Fruit fly (Drosophila melanogaster) whole organism, embryonic: ENCODE measurements around the gene CG33282.

Experiments
- Antp ChIP-seq: fragments of 200-800 bp; sonication (Bioruptor generic); optimal IDR thresholded peaks from 3 replicates; lab custom pipeline; 2016; ENCODE audit warnings: missing biosample characterization, missing genetic modification characterization
- Blimp-1 ChIP-seq: fragments of 200-800 bp; sonication (Bioruptor generic); optimal IDR thresholded peaks from 3 replicates; lab custom pipeline; 2018; ENCODE audit warnings: missing biosample characterization, missing genetic modification characterization, mild to moderate bottlenecking, moderate library complexity, missing genetic modification reagents
- CG11085 ChIP-seq: fragments of 200-800 bp; sonication (Bioruptor generic); IDR thresholded peaks from 2 replicates; pipeline ENCODE4 v1.3.6; 2022; ENCODE audit warnings: missing biosample characterization, missing genetic modification characterization
- CG11723 ChIP-seq: fragments of 200-800 bp; sonication (Bioruptor generic); optimal IDR thresholded peaks from 2 replicates; lab custom pipeline; 2017; ENCODE audit warnings: missing biosample characterization, mild to moderate bottlenecking, missing genetic modification characterization
- CG12104 ChIP-seq: fragments of 200-800 bp; sonication (Bioruptor generic); optimal IDR thresholded peaks from 3 replicates; lab custom pipeline; 2016; ENCODE audit warnings: missing biosample characterization, missing genetic modification characterization
- CG12744 ChIP-seq: fragments of 200-800 bp; sonication (Bioruptor generic); optimal IDR thresholded peaks from 2 replicates; lab custom pipeline; 2016; ENCODE audit warnings: missing biosample characterization, missing genetic modification characterization
- CG12769 ChIP-seq: fragments of 200-800 bp; sonication (Bioruptor generic); optimal IDR thresholded peaks from 2 replicates; lab custom pipeline; 2019; ENCODE audit warnings: missing biosample characterization, mild to moderate bottlenecking, missing genetic modification characterization, moderate library complexity
- CG1529 ChIP-seq: fragments of 200-800 bp; sonication (Bioruptor generic); optimal IDR thresholded peaks from 3 replicates; lab custom pipeline; 2018; ENCODE audit warnings: missing biosample characterization, missing genetic modification characterization
- CG17361 ChIP-seq: fragments of 200-800 bp; sonication (Bioruptor generic); IDR thresholded peaks from 3 replicates; pipeline ENCODE4 v1.3.6; 2022; ENCODE audit warnings: missing biosample characterization, missing genetic modification characterization
- CG2875 ChIP-seq: fragments of 200-800 bp; sonication (Bioruptor generic); optimal IDR thresholded peaks from 2 replicates; lab custom pipeline; 2017; ENCODE audit warnings: missing biosample characterization, mild to moderate bottlenecking, missing genetic modification characterization, missing genetic modification reagents
- CG3838 ChIP-seq: fragments of 200-800 bp; sonication (Bioruptor generic); optimal IDR thresholded peaks from 3 replicates; lab custom pipeline; 2016; ENCODE audit warnings: missing biosample characterization, missing genetic modification characterization
- CG3995 ChIP-seq: fragments of 200-800 bp; sonication (Bioruptor generic); optimal IDR thresholded peaks from 3 replicates; lab custom pipeline; 2016; ENCODE audit warnings: missing biosample characterization, missing genetic modification characterization
- CG8089 ChIP-seq: fragments of 200-800 bp; sonication (Bioruptor generic); optimal IDR thresholded peaks from 3 replicates; lab custom pipeline; 2016; ENCODE audit warnings: missing biosample characterization, missing genetic modification characterization
- CG8388 ChIP-seq: fragments of 200-800 bp; sonication (Bioruptor generic); optimal IDR thresholded peaks from 2 replicates; lab custom pipeline; 2019; ENCODE audit warnings: missing biosample characterization, mild to moderate bottlenecking, missing genetic modification characterization, moderate library complexity
- Dref ChIP-seq: fragments of 200-800 bp; sonication (Bioruptor generic); IDR thresholded peaks from 2 replicates; pipeline ENCODE4 v1.3.6; 2022; ENCODE audit warnings: missing biosample characterization, missing genetic modification characterization
- Eip74EF ChIP-seq, 2 experiments: fragments of 200-800 bp in 1 of 2; fragments of >200 bp in 1 of 2; sonication (Bioruptor generic) in 1 of 2; optimal IDR thresholded peaks; 2 replicates each; lab custom pipeline; 2017 to 2019; ENCODE audit warnings: missing biosample characterization in 2 of 2, missing genetic modification characterization in 2 of 2, mild to moderate bottlenecking in 1 of 2, moderate library complexity in 1 of 2
- HLH4C ChIP-seq: fragments of 200-800 bp; sonication (Bioruptor generic); IDR thresholded peaks from 3 replicates; pipeline ENCODE4 v1.3.6; 2022; ENCODE audit warnings: missing biosample characterization, missing genetic modification characterization; ENCODE audit not compliant: partially characterized antibody
- Hr51 ChIP-seq, 2 experiments: fragments of 200-800 bp; sonication (Bioruptor generic); optimal IDR thresholded peaks; 2 replicates in 1 of 2; 3 replicates in 1 of 2; lab custom pipeline; 2016 to 2018; ENCODE audit warnings: missing biosample characterization in 2 of 2, missing genetic modification characterization in 2 of 2, mild to moderate bottlenecking in 1 of 2, moderate library complexity in 1 of 2
- Lpt ChIP-seq: fragments of >200 bp; optimal IDR thresholded peaks from 2 replicates; lab custom pipeline; 2018; ENCODE audit warnings: missing biosample characterization, missing genetic modification characterization
- Oaz ChIP-seq: fragments of 200-800 bp; sonication (Bioruptor generic); IDR thresholded peaks from 2 replicates; pipeline ENCODE4 v1.3.6; 2022; ENCODE audit warnings: missing biosample characterization, missing genetic modification characterization
- Pdp1 ChIP-seq, 2 experiments: fragments of 200-800 bp; sonication (Bioruptor generic); optimal IDR thresholded peaks; 3 replicates each; lab custom pipeline; 2016; ENCODE audit warnings: missing biosample characterization in 2 of 2, missing genetic modification characterization in 2 of 2, mild to moderate bottlenecking in 1 of 2, moderate library complexity in 1 of 2
- Scr ChIP-seq: fragments of 200-800 bp; sonication (Bioruptor generic); IDR thresholded peaks from 2 replicates; pipeline ENCODE4 v1.3.6; 2022; ENCODE audit warnings: missing biosample characterization, missing genetic modification characterization; ENCODE audit not compliant: partially characterized antibody
- Trl ChIP-seq, 3 experiments: fragments of >200 bp in 2 of 3; fragments of 200-800 bp in 1 of 3; sonication (Bioruptor generic) in 1 of 3; optimal IDR thresholded peaks; 2 replicates in 1 of 3; 3 replicates in 2 of 3; lab custom pipeline; 2016 to 2017; ENCODE audit warnings: missing biosample characterization in 1 of 3, missing genetic modification characterization in 1 of 3
- ap ChIP-seq: fragments of 200-800 bp; sonication (Bioruptor generic); IDR thresholded peaks from 2 replicates; pipeline ENCODE4 v1.3.6; 2022; ENCODE audit warnings: missing biosample characterization, missing genetic modification characterization
- ara ChIP-seq: fragments of 200-800 bp; sonication (Bioruptor generic); IDR thresholded peaks from 2 replicates; pipeline ENCODE4 v1.3.6; 2022; ENCODE audit warnings: missing biosample characterization, missing genetic modification characterization
- ato ChIP-seq: fragments of 200-800 bp; sonication (Bioruptor generic); IDR thresholded peaks from 2 replicates; pipeline ENCODE4 v1.3.6; 2022; ENCODE audit warnings: missing biosample characterization, missing genetic modification characterization; ENCODE audit not compliant: partially characterized antibody
- bigmax ChIP-seq: fragments of 200-800 bp; sonication (Bioruptor generic); optimal IDR thresholded peaks from 2 replicates; lab custom pipeline; 2018; ENCODE audit warnings: missing biosample characterization, mild to moderate bottlenecking, missing genetic modification characterization
- bowl ChIP-seq: fragments of 200-800 bp; sonication (Bioruptor generic); IDR thresholded peaks from 2 replicates; pipeline ENCODE4 v1.3.6; 2022; ENCODE audit warnings: missing biosample characterization, missing genetic modification characterization
- btn ChIP-seq: fragments of 200-800 bp; sonication (Bioruptor generic); optimal IDR thresholded peaks from 2 replicates; lab custom pipeline; 2016; ENCODE audit warnings: missing biosample characterization, missing genetic modification characterization
- ci ChIP-seq: fragments of 200-800 bp; sonication (Bioruptor generic); IDR thresholded peaks from 3 replicates; pipeline ENCODE4 v1.3.6; 2022; ENCODE audit warnings: missing biosample characterization, missing genetic modification characterization
- cwo ChIP-seq: fragments of 200-800 bp; sonication (Bioruptor generic); optimal IDR thresholded peaks from 3 replicates; lab custom pipeline; 2017; ENCODE audit warnings: missing biosample characterization, missing genetic modification characterization, mild to moderate bottlenecking, moderate library complexity, missing genetic modification reagents
- dan ChIP-seq: fragments of 200-800 bp; sonication (Bioruptor generic); IDR thresholded peaks from 2 replicates; pipeline ENCODE4 v1.3.6; 2022; ENCODE audit warnings: missing biosample characterization, missing genetic modification characterization
- dm ChIP-seq: fragments of 200-800 bp; sonication (Bioruptor generic); optimal IDR thresholded peaks from 3 replicates; lab custom pipeline; 2016; ENCODE audit warnings: missing biosample characterization, missing genetic modification characterization
- dysf ChIP-seq: fragments of 200-800 bp; sonication (Bioruptor generic); IDR thresholded peaks from 3 replicates; pipeline ENCODE4 v1.3.6; 2022; ENCODE audit warnings: missing biosample characterization, missing genetic modification characterization
- exex ChIP-seq: fragments of 200-800 bp; sonication (Bioruptor generic); optimal IDR thresholded peaks from 4 replicates; lab custom pipeline; 2018; ENCODE audit warnings: missing biosample characterization, mild to moderate bottlenecking, missing genetic modification characterization, moderate library complexity
- gfzf ChIP-seq: fragments of 200-800 bp; sonication (Bioruptor generic); optimal IDR thresholded peaks from 2 replicates; lab custom pipeline; 2016; ENCODE audit warnings: missing biosample characterization, mild to moderate bottlenecking, missing genetic modification characterization, moderate library complexity
- kay ChIP-seq: fragments of 200-800 bp; sonication (Bioruptor generic); optimal IDR thresholded peaks from 2 replicates; lab custom pipeline; 2016; ENCODE audit warnings: missing biosample characterization, missing genetic modification characterization
- lab ChIP-seq: fragments of 200-800 bp; sonication (Bioruptor generic); optimal IDR thresholded peaks from 3 replicates; lab custom pipeline; 2017; ENCODE audit warnings: missing biosample characterization, missing genetic modification characterization, mild to moderate bottlenecking, moderate library complexity, missing genetic modification reagents
- lola ChIP-seq, 3 experiments: fragments of >200 bp in 2 of 3; fragments of 200-800 bp in 1 of 3; sonication (Bioruptor generic) in 1 of 3; optimal IDR thresholded peaks; 2 replicates each; lab custom pipeline; 2017 to 2019; ENCODE audit warnings: missing biosample characterization in 3 of 3, missing genetic modification characterization in 3 of 3, mild to moderate bottlenecking in 1 of 3, moderate library complexity in 1 of 3
- nerfin-1 ChIP-seq: fragments of 200-800 bp; sonication (Bioruptor generic); optimal IDR thresholded peaks from 3 replicates; lab custom pipeline; 2019; ENCODE audit warnings: missing biosample characterization, mild to moderate bottlenecking, missing genetic modification characterization, moderate library complexity
- oc ChIP-seq: fragments of 200-800 bp; sonication (Bioruptor generic); optimal IDR thresholded peaks from 2 replicates; lab custom pipeline; 2018; ENCODE audit warnings: missing biosample characterization, mild to moderate bottlenecking, missing genetic modification characterization, moderate library complexity
- peb ChIP-seq: fragments of 200-800 bp; sonication (Bioruptor generic); IDR thresholded peaks from 2 replicates; pipeline ENCODE4 v1.3.6; 2022; ENCODE audit warnings: missing biosample characterization, missing genetic modification characterization
- pnt ChIP-seq: fragments of 200-800 bp; sonication (Bioruptor generic); optimal IDR thresholded peaks from 3 replicates; lab custom pipeline; 2016; ENCODE audit warnings: missing biosample characterization, missing genetic modification characterization
- salm ChIP-seq: fragments of 200-800 bp; sonication (Bioruptor generic); optimal IDR thresholded peaks from 2 replicates; lab custom pipeline; 2018; ENCODE audit warnings: missing biosample characterization, mild to moderate bottlenecking, missing genetic modification characterization
- sd ChIP-seq: fragments of 200-800 bp; sonication (Bioruptor generic); optimal IDR thresholded peaks from 3 replicates; lab custom pipeline; 2018; ENCODE audit warnings: missing biosample characterization, mild to moderate bottlenecking, missing genetic modification characterization, moderate library complexity
- seq ChIP-seq: fragments of 200-800 bp; sonication (Bioruptor generic); IDR thresholded peaks from 2 replicates; pipeline ENCODE4 v1.3.6; 2022; ENCODE audit warnings: missing biosample characterization, missing genetic modification characterization
- slp2 ChIP-seq: fragments of 200-800 bp; sonication (Bioruptor generic); optimal IDR thresholded peaks from 2 replicates; lab custom pipeline; 2016; ENCODE audit warnings: missing biosample characterization, missing genetic modification characterization
- sug ChIP-seq: fragments of 200-800 bp; optimal IDR thresholded peaks from 2 replicates; lab custom pipeline; 2019; ENCODE audit warnings: missing biosample characterization, mild to moderate bottlenecking, missing genetic modification characterization, moderate library complexity
- tgo ChIP-seq: fragments of 200-800 bp; sonication (Bioruptor generic); IDR thresholded peaks from 3 replicates; pipeline ENCODE4 v1.3.6; 2022; ENCODE audit warnings: missing biosample characterization, missing genetic modification characterization
- trh ChIP-seq: fragments of 200-800 bp; sonication (Bioruptor generic); optimal IDR thresholded peaks from 2 replicates; lab custom pipeline; 2016; ENCODE audit warnings: missing biosample characterization, missing genetic modification characterization
- ttk ChIP-seq: fragments of 200-800 bp; sonication (Bioruptor generic); IDR thresholded peaks from 2 replicates; pipeline ENCODE4 v2.1.2; 2022; ENCODE audit warnings: missing biosample characterization, missing genetic modification characterization

Gene CG33282

DNA sequence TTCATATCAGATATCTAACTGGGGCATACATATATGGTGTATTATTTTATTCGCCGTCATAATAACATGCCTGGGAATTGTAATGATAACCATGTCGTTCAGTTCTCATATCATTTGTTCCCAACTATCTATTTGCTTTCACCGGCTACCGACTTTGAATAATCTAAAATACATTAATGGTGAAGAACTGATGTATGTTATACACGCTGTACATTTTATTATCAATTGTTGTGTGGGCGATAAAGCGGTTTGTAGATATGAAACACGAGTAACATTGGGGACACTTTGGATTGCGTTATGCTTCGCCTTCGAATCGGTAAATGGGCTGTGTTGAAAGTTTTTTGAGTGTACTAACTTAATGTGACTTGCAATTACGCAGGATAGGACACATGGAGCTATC lies 28.6 kb upstream of the CG33282 start:
- TF ChIP-seq CG8388 (GFP tag; lab: Kevin White, UChicago) (no peak), bigmax (GFP tag; lab: Kevin White, UChicago) (no peak), ato (GFP tag; lab: Robert Waterston, UW) (no peak), exex (tag; lab: Kevin White, UChicago) (peak; percentile 75), Oaz (no peak), sd (tag; lab: Kevin White, UChicago) (no peak), seq (GFP tag; lab: Robert Waterston, UW) (no peak), pnt (no peak), CG2875 (no peak), CG12769 (tag; lab: Kevin White, UChicago) (peak; percentile 14), dan (no peak), lola (GFP tag; optimal IDR thresholded peaks at IDR 0.05; lab: Kevin White, UChicago) (no peak), ttk (GFP tag; lab: Robert Waterston, UW) (no peak), Hr51 (GFP tag; optimal IDR thresholded peaks at IDR 0.05; lab: Kevin White, UChicago) (no peak), Blimp-1 (GFP tag; lab: Kevin White, UChicago) (no peak), CG11723 (GFP tag; lab: Kevin White, UChicago) (no peak), Eip74EF (GFP tag; optimal IDR thresholded peaks at IDR 0.05; lab: Kevin White, UChicago) (no peak), Lpt (GFP tag; lab: Kevin White, UChicago) (no peak), lab (GFP tag; lab: Kevin White, UChicago) (peak; percentile 5), nerfin-1 (tag; lab: Kevin White, UChicago) (no peak), CG12744 (GFP tag; lab: Kevin White, UChicago) (no peak), bowl (GFP tag; lab: Robert Waterston, UW) (no peak), CG12104 (GFP tag; lab: Kevin White, UChicago) (no peak), sug (tag; lab: Kevin White, UChicago) (peak; percentile 11), gfzf (GFP tag; lab: Kevin White, UChicago) (no peak), dm (GFP tag; lab: Kevin White, UChicago) (no peak), trh (no peak), Antp (no peak), cwo (GFP tag; lab: Kevin White, UChicago) (peak; percentile 10), CG1529 (GFP tag; lab: Kevin White, UChicago) (no peak), CG3995 (GFP tag; lab: Kevin White, UChicago) (no peak), ci (GFP tag; lab: Robert Waterston, UW) (0 out of 3 replicates have a peak, but pooled peaks have one; percentile 19), Trl (optimal IDR thresholded peaks at IDR 0.05; lab: Kevin White, UChicago) (no peak), Trl (GFP tag; optimal IDR thresholded peaks at IDR 0.05; lab: Kevin White, UChicago) (no peak), peb (GFP tag; lab: Robert Waterston, UW) (no peak), CG3838 (GFP tag; lab: Kevin White, UChicago) (no peak), ara (GFP tag; lab: Robert Waterston, UW) (no peak), dysf (GFP tag; lab: Robert Waterston, UW) (no peak), salm (tag; lab: Kevin White, UChicago) (peak; percentile 27), ap (GFP tag; lab: Robert Waterston, UW) (no peak), Pdp1 (GFP tag; optimal IDR thresholded peaks at IDR 0.05; lab: Kevin White, UChicago) (peak in 1 of 2 experiments; percentile 15), oc (tag; lab: Kevin White, UChicago) (no peak), CG17361 (GFP tag; lab: Robert Waterston, UW) (no peak), CG8089 (GFP tag; lab: Kevin White, UChicago) (no peak), slp2 (no peak), btn (GFP tag; lab: Kevin White, UChicago) (no peak), Scr (GFP tag; lab: Robert Waterston, UW) (no peak), HLH4C (GFP tag; lab: Robert Waterston, UW) (no peak), tgo (no peak), Dref (GFP tag; lab: Robert Waterston, UW) (no peak), CG11085 (GFP tag; lab: Robert Waterston, UW) (no peak), kay (GFP tag; lab: Kevin White, UChicago) (no peak)
